Fruit fly (Drosophila melanogaster) whole organism, embryonic: ENCODE measurements around the gene HP1c.

Experiments
- Asciz ChIP-seq: fragments of 200-800 bp; sonication (Bioruptor generic); optimal IDR thresholded peaks from 2 replicates; lab custom pipeline; 2017; ENCODE audit warnings: missing biosample characterization, mild to moderate bottlenecking, missing genetic modification characterization, missing genetic modification reagents
- BtbVII ChIP-seq: fragments of 200-800 bp; sonication (Bioruptor generic); optimal IDR thresholded peaks from 3 replicates; lab custom pipeline; 2017; ENCODE audit warnings: missing biosample characterization, mild to moderate bottlenecking, missing genetic modification characterization
- CG10321 ChIP-seq: fragments of 200-800 bp; sonication (Bioruptor generic); IDR thresholded peaks from 2 replicates; pipeline ENCODE4 v1.3.6; 2022; ENCODE audit warnings: missing biosample characterization, missing genetic modification characterization
- CG10366 ChIP-seq: fragments of 200-800 bp; sonication (Bioruptor generic); IDR thresholded peaks from 2 replicates; pipeline ENCODE4 v1.3.6; 2022; ENCODE audit warnings: missing biosample characterization, missing genetic modification characterization
- CG10654 ChIP-seq: fragments of 200-800 bp; sonication (Bioruptor generic); optimal IDR thresholded peaks from 2 replicates; lab custom pipeline; 2016; ENCODE audit warnings: missing biosample characterization, missing genetic modification characterization
- CG10959 ChIP-seq: fragments of 200-800 bp; sonication (Bioruptor generic); IDR thresholded peaks from 2 replicates; pipeline ENCODE4 v1.3.6; 2022; ENCODE audit warnings: missing biosample characterization, missing genetic modification characterization
- CG12659 ChIP-seq: fragments of 200-800 bp; sonication (Bioruptor generic); optimal IDR thresholded peaks from 3 replicates; lab custom pipeline; 2017; ENCODE audit warnings: mild to moderate bottlenecking, missing biosample characterization, missing genetic modification reagents, missing genetic modification characterization
- CG12744 ChIP-seq: fragments of 200-800 bp; sonication (Bioruptor generic); optimal IDR thresholded peaks from 2 replicates; lab custom pipeline; 2016; ENCODE audit warnings: missing biosample characterization, missing genetic modification characterization
- CG13123 ChIP-seq: fragments of 200-800 bp; sonication (Bioruptor generic); optimal IDR thresholded peaks from 2 replicates; lab custom pipeline; 2016; ENCODE audit warnings: missing biosample characterization, missing genetic modification characterization
- CG15269 ChIP-seq: fragments of 200-800 bp; sonication (Bioruptor generic); optimal IDR thresholded peaks from 2 replicates; lab custom pipeline; 2018; ENCODE audit warnings: missing biosample characterization, mild to moderate bottlenecking, missing genetic modification characterization, moderate library complexity
- CG1529 ChIP-seq: fragments of 200-800 bp; sonication (Bioruptor generic); optimal IDR thresholded peaks from 3 replicates; lab custom pipeline; 2018; ENCODE audit warnings: missing biosample characterization, missing genetic modification characterization
- CG1603 ChIP-seq: fragments of 200-800 bp; sonication (Bioruptor generic); optimal IDR thresholded peaks from 2 replicates; lab custom pipeline; 2019; ENCODE audit warnings: missing biosample characterization, mild to moderate bottlenecking, missing genetic modification characterization, moderate library complexity
- CG17802 ChIP-seq: fragments of 200-800 bp; sonication (Bioruptor generic); optimal IDR thresholded peaks from 2 replicates; lab custom pipeline; 2018; ENCODE audit warnings: missing biosample characterization, mild to moderate bottlenecking, missing genetic modification characterization, moderate library complexity
- CG18599 ChIP-seq: fragments of 200-800 bp; sonication (Bioruptor generic); optimal IDR thresholded peaks from 3 replicates; lab custom pipeline; 2017; ENCODE audit warnings: missing biosample characterization, missing genetic modification characterization, mild to moderate bottlenecking, moderate library complexity, missing genetic modification reagents
- CG6272 ChIP-seq: fragments of 200-800 bp; sonication (Bioruptor generic); IDR thresholded peaks from 2 replicates; pipeline ENCODE4 v1.3.6; 2022; ENCODE audit warnings: missing biosample characterization, missing genetic modification characterization
- CG6654 ChIP-seq: fragments of 200-800 bp; sonication (Bioruptor generic); optimal IDR thresholded peaks from 2 replicates; lab custom pipeline; 2017; ENCODE audit warnings: missing biosample characterization, mild to moderate bottlenecking, missing genetic modification characterization
- CG7271 ChIP-seq: fragments of 200-800 bp; sonication (Bioruptor generic); optimal IDR thresholded peaks from 2 replicates; lab custom pipeline; 2018; ENCODE audit warnings: missing biosample characterization, mild to moderate bottlenecking, missing genetic modification characterization, moderate library complexity
- CG7372 ChIP-seq: fragments of 200-800 bp; sonication (Bioruptor generic); IDR thresholded peaks from 2 replicates; pipeline ENCODE4 v1.3.6; 2022; ENCODE audit warnings: missing biosample characterization, missing genetic modification characterization
- CG7556 ChIP-seq: fragments of 200-800 bp; sonication (Bioruptor generic); optimal IDR thresholded peaks from 2 replicates; lab custom pipeline; 2017; ENCODE audit warnings: missing biosample characterization, mild to moderate bottlenecking, missing genetic modification characterization
- CG8281 ChIP-seq: fragments of 200-800 bp; sonication (Bioruptor generic); optimal IDR thresholded peaks from 2 replicates; lab custom pipeline; 2018; ENCODE audit warnings: missing biosample characterization, mild to moderate bottlenecking, missing genetic modification characterization, moderate library complexity
- CG8944 ChIP-seq: fragments of 200-800 bp; sonication (Bioruptor generic); optimal IDR thresholded peaks from 3 replicates; lab custom pipeline; 2016; ENCODE audit warnings: missing biosample characterization, missing genetic modification characterization
- CG9609 ChIP-seq: fragments of 200-800 bp; sonication (Bioruptor generic); optimal IDR thresholded peaks from 3 replicates; lab custom pipeline; 2016; ENCODE audit warnings: missing biosample characterization, missing genetic modification characterization
- D ChIP-seq, 2 experiments: fragments of 200-800 bp in 1 of 2; fragments of >200 bp in 1 of 2; sonication (Bioruptor generic) in 1 of 2; optimal IDR thresholded peaks; 2 replicates in 1 of 2; 3 replicates in 1 of 2; lab custom pipeline; 2017; ENCODE audit warnings: mild to moderate bottlenecking in 1 of 2, missing biosample characterization in 1 of 2, missing genetic modification characterization in 1 of 2, missing genetic modification reagents in 1 of 2
- Dip2 ChIP-seq: fragments of 200-800 bp; sonication (Bioruptor generic); IDR thresholded peaks from 2 replicates; pipeline ENCODE4 v1.3.6; 2022; ENCODE audit warnings: missing biosample characterization, missing genetic modification characterization
- Dll ChIP-seq: fragments of 200-800 bp; sonication (Bioruptor generic); IDR thresholded peaks from 4 replicates; pipeline ENCODE4 v1.3.6; 2022; ENCODE audit warnings: missing biosample characterization, missing genetic modification characterization; ENCODE audit not compliant: partially characterized antibody
- H15 ChIP-seq: fragments of 200-800 bp; sonication (Bioruptor generic); IDR thresholded peaks from 3 replicates; pipeline ENCODE4 v1.3.6; 2022; ENCODE audit warnings: missing biosample characterization, missing genetic modification characterization
- HLH54F ChIP-seq: fragments of 200-800 bp; sonication (Bioruptor generic); optimal IDR thresholded peaks from 3 replicates; lab custom pipeline; 2016; ENCODE audit warnings: missing biosample characterization, missing genetic modification characterization
- HLHmδ ChIP-seq: fragments of 200-800 bp; sonication (Bioruptor generic); optimal IDR thresholded peaks from 2 replicates; lab custom pipeline; 2018; ENCODE audit warnings: missing biosample characterization, mild to moderate bottlenecking, missing genetic modification characterization, moderate library complexity
- HmgZ ChIP-seq: fragments of 200-800 bp; sonication (Bioruptor generic); optimal IDR thresholded peaks from 2 replicates; lab custom pipeline; 2018; ENCODE audit warnings: missing biosample characterization, mild to moderate bottlenecking, missing genetic modification characterization
- Hr3 ChIP-seq: fragments of 200-800 bp; sonication (Bioruptor generic); optimal IDR thresholded peaks from 3 replicates; lab custom pipeline; 2016; ENCODE audit warnings: missing biosample characterization, missing genetic modification characterization
- NK7.1 ChIP-seq: fragments of 200-800 bp; sonication (Bioruptor generic); optimal IDR thresholded peaks from 3 replicates; lab custom pipeline; 2016; ENCODE audit warnings: missing biosample characterization, missing genetic modification characterization
- Sox102F ChIP-seq: fragments of 200-800 bp; sonication (Bioruptor generic); optimal IDR thresholded peaks from 2 replicates; lab custom pipeline; 2018; ENCODE audit warnings: missing biosample characterization, mild to moderate bottlenecking, missing genetic modification characterization, moderate library complexity
- Spps ChIP-seq: fragments of 200-800 bp; sonication (Bioruptor generic); optimal IDR thresholded peaks from 2 replicates; lab custom pipeline; 2018; ENCODE audit warnings: missing biosample characterization, mild to moderate bottlenecking, missing genetic modification characterization
- aop ChIP-seq: fragments of 200-800 bp; sonication (Bioruptor generic); IDR thresholded peaks from 2 replicates; pipeline ENCODE4 v1.3.6; 2022; ENCODE audit warnings: missing biosample characterization, missing genetic modification characterization
- dan ChIP-seq: fragments of 200-800 bp; sonication (Bioruptor generic); IDR thresholded peaks from 2 replicates; pipeline ENCODE4 v1.3.6; 2022; ENCODE audit warnings: missing biosample characterization, missing genetic modification characterization
- eve ChIP-seq, 2 experiments: fragments of >200 bp; optimal IDR thresholded peaks; 2 replicates each; lab custom pipeline; 2017; ENCODE audit warnings: missing biosample characterization in 2 of 2, missing genetic modification characterization in 2 of 2
- gcm2 ChIP-seq: fragments of 200-800 bp; sonication (Bioruptor generic); optimal IDR thresholded peaks from 2 replicates; lab custom pipeline; 2016; ENCODE audit warnings: missing biosample characterization, missing genetic modification characterization
- h ChIP-seq: fragments of >200 bp; optimal IDR thresholded peaks from 2 replicates; lab custom pipeline; 2017
- nerfin-1 ChIP-seq: fragments of 200-800 bp; sonication (Bioruptor generic); optimal IDR thresholded peaks from 3 replicates; lab custom pipeline; 2019; ENCODE audit warnings: missing biosample characterization, mild to moderate bottlenecking, missing genetic modification characterization, moderate library complexity
- onecut ChIP-seq: fragments of 200-800 bp; sonication (Bioruptor generic); IDR thresholded peaks from 2 replicates; pipeline ENCODE4 v1.3.6; 2022; ENCODE audit warnings: missing biosample characterization, missing genetic modification characterization
- pho ChIP-seq: fragments of 200-800 bp; sonication (Bioruptor generic); optimal IDR thresholded peaks from 2 replicates; lab custom pipeline; 2016; ENCODE audit warnings: missing biosample characterization, missing genetic modification characterization
- row ChIP-seq: fragments of 200-800 bp; sonication (Bioruptor generic); IDR thresholded peaks from 3 replicates; pipeline ENCODE4 v1.3.6; 2022; ENCODE audit warnings: missing biosample characterization, missing genetic modification characterization
- sc ChIP-seq, 3 experiments: fragments of >200 bp in 2 of 3; fragments of 200-800 bp in 1 of 3; sonication (Bioruptor generic) in 1 of 3; optimal IDR thresholded peaks; 2 replicates in 2 of 3; 3 replicates in 1 of 3; lab custom pipeline; 2017; ENCODE audit warnings: mild to moderate bottlenecking in 1 of 3, missing biosample characterization in 1 of 3, missing genetic modification characterization in 1 of 3, missing genetic modification reagents in 1 of 3
- sob ChIP-seq: fragments of 200-800 bp; sonication (Bioruptor generic); IDR thresholded peaks from 2 replicates; pipeline ENCODE4 v1.3.6; 2022; ENCODE audit warnings: missing biosample characterization, missing genetic modification characterization
- sug ChIP-seq: fragments of 200-800 bp; optimal IDR thresholded peaks from 2 replicates; lab custom pipeline; 2019; ENCODE audit warnings: missing biosample characterization, mild to moderate bottlenecking, missing genetic modification characterization, moderate library complexity
- twi ChIP-seq: fragments of 200-800 bp; optimal IDR thresholded peaks from 2 replicates; lab custom pipeline; 2019; ENCODE audit warnings: missing biosample characterization, mild to moderate bottlenecking, missing genetic modification characterization, moderate library complexity
- wdn ChIP-seq: fragments of 200-800 bp; sonication (Bioruptor generic); IDR thresholded peaks from 2 replicates; pipeline ENCODE4 v1.3.6; 2022; ENCODE audit warnings: missing biosample characterization, missing genetic modification characterization
- zen2 ChIP-seq: fragments of 200-800 bp; sonication (Bioruptor generic); IDR thresholded peaks from 3 replicates; pipeline ENCODE4 v1.3.6; 2022; ENCODE audit warnings: missing biosample characterization, missing genetic modification characterization; ENCODE audit not compliant: partially characterized antibody

Gene HP1c

dm6 chr3R:22753895-22754774 lies 8.7 kb downstream of the HP1c start (continued):
- TF ChIP-seq CG10321 (GFP tag; lab: Robert Waterston, UW) (no peak), H15 (GFP tag; lab: Robert Waterston, UW) (peak; percentile 33; the same call in 1 of the 3 replicates), CG7556 (GFP tag; lab: Kevin White, UChicago) (peak; percentile 89), CG7271 (tag; lab: Kevin White, UChicago) (no peak), Sox102F (GFP tag; lab: Kevin White, UChicago) (peak; percentile 73), Spps (tag; lab: Kevin White, UChicago) (no peak), Dll (GFP tag; lab: Robert Waterston, UW) (no peak), sc (optimal IDR thresholded peaks at IDR 0.05; lab: Kevin White, UChicago) (no peak), sc (GFP tag; optimal IDR thresholded peaks at IDR 0.05; lab: Kevin White, UChicago) (peak; percentile 32), Hr3 (GFP tag; lab: Kevin White, UChicago) (peak; percentile 60), CG15269 (peak; percentile 81), CG6272 (GFP tag; lab: Robert Waterston, UW) (peak; percentile 52; the same call in 1 of the 2 replicates), CG10959 (GFP tag; lab: Robert Waterston, UW) (peak; percentile 17), gcm2 (GFP tag; lab: Kevin White, UChicago) (peak; percentile 21), CG1529 (GFP tag; lab: Kevin White, UChicago) (peak; percentile 22), CG1603 (tag; lab: Kevin White, UChicago) (peak; percentile 31), CG9609 (GFP tag; lab: Kevin White, UChicago) (no peak), Asciz (GFP tag; lab: Kevin White, UChicago) (peak; percentile 60), CG7372 (GFP tag; lab: Robert Waterston, UW) (peak; percentile 27), nerfin-1 (tag; lab: Kevin White, UChicago) (peak; percentile 17), zen2 (0 out of 3 replicates have a peak, but pooled peaks have one; percentile 5), CG17802 (tag; lab: Kevin White, UChicago) (no peak), CG18599 (GFP tag; lab: Kevin White, UChicago) (peak; percentile 23), CG12659 (GFP tag; lab: Kevin White, UChicago) (peak; percentile 74), eve (GFP tag; optimal IDR thresholded peaks at IDR 0.05; lab: Kevin White, UChicago) (no peak), D (optimal IDR thresholded peaks at IDR 0.05; lab: Kevin White, UChicago) (no peak), D (GFP tag; optimal IDR thresholded peaks at IDR 0.05; lab: Kevin White, UChicago) (peak; percentile 59), HmgZ (tag; lab: Kevin White, UChicago) (no peak), sob (GFP tag; lab: Robert Waterston, UW) (peak; percentile 56), dan (GFP tag; lab: Robert Waterston, UW) (no peak), CG6654 (GFP tag; lab: Kevin White, UChicago) (peak; percentile 33), h (no peak), onecut (GFP tag; lab: Robert Waterston, UW) (no peak; the same call in 1 of the 2 replicates), pho (GFP tag; lab: Kevin White, UChicago) (peak; percentile 56), HLHmδ (GFP tag; lab: Kevin White, UChicago) (no peak), HLH54F (GFP tag; lab: Kevin White, UChicago) (peak; percentile 8), CG10366 (GFP tag; lab: Robert Waterston, UW) (peak; percentile 45; the same call in 1 of the 2 replicates), aop (GFP tag; lab: Robert Waterston, UW) (no peak), wdn (peak; percentile 35; the same call in 1 of the 2 replicates), NK7.1 (GFP tag; lab: Kevin White, UChicago) (no peak), row (GFP tag; lab: Robert Waterston, UW) (peak; percentile 85), CG8944 (GFP tag; lab: Kevin White, UChicago) (peak; percentile 58), twi (tag; lab: Kevin White, UChicago) (peak; percentile 19), CG12744 (GFP tag; lab: Kevin White, UChicago) (no peak), BtbVII (GFP tag; lab: Kevin White, UChicago) (peak; percentile 53), CG13123 (GFP tag; lab: Kevin White, UChicago) (peak; percentile 42), sug (peak; percentile 50), CG10654 (GFP tag; lab: Kevin White, UChicago) (peak; percentile 39), CG8281 (tag; lab: Kevin White, UChicago) (peak; percentile 39), Dip2 (GFP tag; lab: Robert Waterston, UW) (no peak)
